Worm (Caenorhabditis elegans) whole organism, L3 larva: Measurements from ENCODE around the gene trap-4.

Source experiments
- R02D3.7 ChIP-seq: fragments of 150-350 bp; optimal IDR thresholded peaks from 2 replicates; lab custom pipeline; 2014; ENCODE audit warnings: missing biosample characterization, missing genetic modification characterization
- ceh-28 ChIP-seq: fragments of 150-350 bp; optimal IDR thresholded peaks from 2 replicates; lab custom pipeline; 2014; ENCODE audit warnings: missing biosample characterization, missing genetic modification reagents, missing genetic modification characterization
- ceh-82 ChIP-seq: fragments of 150-350 bp; optimal IDR thresholded peaks from 2 replicates; lab custom pipeline; 2014; ENCODE audit warnings: missing biosample characterization, missing genetic modification characterization
- eor-1 ChIP-seq, 2 experiments: fragments of 150-350 bp; optimal IDR thresholded peaks; 2 replicates each; lab custom pipeline; 2014 to 2018; ENCODE audit warnings: missing biosample characterization in 2 of 2, missing genetic modification characterization in 2 of 2
- fos-1 ChIP-seq: fragments of 150-350 bp; optimal IDR thresholded peaks from 2 replicates; lab custom pipeline; 2014; ENCODE audit warnings: missing biosample characterization, missing genetic modification characterization
- lin-39 ChIP-seq: fragments of 150-350 bp; optimal IDR thresholded peaks from 2 replicates; lab custom pipeline; 2018; ENCODE audit warnings: missing biosample characterization, missing genetic modification reagents, missing genetic modification characterization
- nhr-11 ChIP-seq: fragments of 150-350 bp; optimal IDR thresholded peaks from 2 replicates; lab custom pipeline; 2014; ENCODE audit warnings: missing biosample characterization, missing genetic modification characterization
- pqm-1 ChIP-seq: fragments of 150-350 bp; optimal IDR thresholded peaks from 2 replicates; lab custom pipeline; 2017; ENCODE audit warnings: missing biosample characterization, missing genetic modification characterization, inconsistent platforms
- skn-1 ChIP-seq: fragments of 150-350 bp; optimal IDR thresholded peaks from 2 replicates; lab custom pipeline; 2014; ENCODE audit warnings: missing biosample characterization, missing genetic modification characterization
- snpc-4 ChIP-seq: fragments of 150-350 bp; optimal IDR thresholded peaks from 2 replicates; lab custom pipeline; 2014; ENCODE audit warnings: missing biosample characterization, missing genetic modification characterization
- unc-39 ChIP-seq: sonication (generic microtip); optimal IDR thresholded peaks from 4 replicates; lab custom pipeline; 2017; ENCODE audit warnings: missing biosample characterization, missing genetic modification characterization
- ztf-4 ChIP-seq: fragments of 150-350 bp; optimal IDR thresholded peaks from 2 replicates; lab custom pipeline; 2014; ENCODE audit warnings: missing biosample characterization, missing genetic modification characterization

DNA sequence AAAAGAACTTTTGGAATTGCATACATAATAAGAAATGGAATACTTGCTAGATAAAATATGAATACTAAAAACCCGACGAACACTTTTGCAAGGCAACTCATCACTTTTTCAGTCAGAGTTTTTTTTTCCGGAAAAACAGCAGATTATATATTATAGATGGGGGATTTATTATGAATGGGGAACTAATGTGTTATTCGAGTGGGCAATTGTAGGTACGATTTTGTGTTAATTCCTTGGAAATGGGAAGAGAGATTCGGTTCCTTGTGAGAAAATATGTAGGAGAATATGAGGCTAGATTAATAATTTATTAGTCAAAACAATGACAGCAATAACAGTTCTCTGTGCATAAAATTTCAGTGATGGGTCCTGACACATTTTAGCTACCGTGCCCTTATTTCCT, 29.2 kb upstream of the trap-4 start, which contains the start of gene faah-5:
- no peak for TF ChIP-seq nhr-11
- no peak for TF ChIP-seq R02D3.7
- no peak for TF ChIP-seq unc-39 (tag; lab: Kevin White, UChicago)
- no peak for TF ChIP-seq lin-39 (tag; lab: Kevin White, UChicago)
- TF ChIP-seq pqm-1 (tag; lab: Kevin White, UChicago) = no peak
- no peak for TF ChIP-seq ceh-82 (tag; lab: Kevin White, UChicago)
- TF ChIP-seq snpc-4 (tag; lab: Kevin White, UChicago) = no peak
- TF ChIP-seq ztf-4 (tag; lab: Kevin White, UChicago) = no peak
- TF ChIP-seq eor-1 (tag; optimal IDR thresholded peaks at IDR 0.05; lab: Kevin White, UChicago) = no peak
- TF ChIP-seq skn-1 (tag; lab: Kevin White, UChicago) = no peak
- no peak for TF ChIP-seq fos-1 (tag; lab: Kevin White, UChicago)
- TF ChIP-seq ceh-28 (tag; lab: Kevin White, UChicago) = no peak
